Fruit fly (Drosophila melanogaster): ENCODE results near the gene CG14689.

The CG14689 gene

dm6 chr3R:10684284-10684683 is 26.8 kb downstream of the CG14689 start (continued):
- TF ChIP-seq Hr51 (GFP tag; optimal IDR thresholded peaks at IDR 0.05) (peak in 1 of 2 experiments; percentile 83), Jarid2 (GFP tag; optimal IDR thresholded peaks at IDR 0.05) (peak; percentile 13), lov (optimal IDR thresholded peaks at IDR 0.05) (no peak), lov (GFP tag; IDR thresholded peaks at IDR 0.05) (0 out of 3 replicates have a peak, but pooled peaks have one; percentile 40), insv (GFP tag; optimal IDR thresholded peaks at IDR 0.05) (no peak), ro (GFP tag; IDR thresholded peaks at IDR 0.05) (0 out of 2 replicates have a peak, but pooled peaks have one; percentile 16), Sin3A (optimal IDR thresholded peaks at IDR 0.05) (no peak), CG18011 (GFP tag; optimal IDR thresholded peaks at IDR 0.05) (no peak), Hmr (GFP tag; optimal IDR thresholded peaks at IDR 0.05) (peak; percentile 45), nerfin-1 (tag; optimal IDR thresholded peaks at IDR 0.05) (peak; percentile 63), MBD-R2 (GFP tag; IDR thresholded peaks at IDR 0.05) (no peak; the same call in 1 of the 2 replicates), gem (tag; optimal IDR thresholded peaks at IDR 0.05) (peak; percentile 77), CG30403 (GFP tag; optimal IDR thresholded peaks at IDR 0.05) (peak; percentile 68), Vsx1 (GFP tag; optimal IDR thresholded peaks at IDR 0.05) (peak; percentile 13), schlank (tag; optimal IDR thresholded peaks at IDR 0.05) (no peak), Xbp1 (GFP tag; optimal IDR thresholded peaks at IDR 0.05) (peak; percentile 63), CG33213 (GFP tag; optimal IDR thresholded peaks at IDR 0.05) (peak; percentile 2), zfh1 (GFP tag; IDR thresholded peaks at IDR 0.05) (peak; percentile 74), CG13624 (GFP tag; optimal IDR thresholded peaks at IDR 0.05) (peak; percentile 3), stc (GFP tag; IDR thresholded peaks at IDR 0.05) (peak; percentile 86), CG17385 (GFP tag; optimal IDR thresholded peaks at IDR 0.05) (peak; percentile 60), D (optimal IDR thresholded peaks at IDR 0.05) (no peak), D (GFP tag; optimal IDR thresholded peaks at IDR 0.05) (peak; percentile 50), HLH3B (GFP tag; IDR thresholded peaks at IDR 0.05) (peak; percentile 80), Hmx (GFP tag; optimal IDR thresholded peaks at IDR 0.05) (no peak), tio (GFP tag; optimal IDR thresholded peaks at IDR 0.05) (peak; percentile 16), CG12071 (GFP tag; optimal IDR thresholded peaks at IDR 0.05) (peak; percentile 25), phol (tag; optimal IDR thresholded peaks at IDR 0.05) (peak; percentile 80), Kr (GFP tag; optimal IDR thresholded peaks at IDR 0.05) (no peak), tll (GFP tag; optimal IDR thresholded peaks at IDR 0.05) (no peak), salm (tag; optimal IDR thresholded peaks at IDR 0.05) (peak; percentile 51), CG1603 (tag; optimal IDR thresholded peaks at IDR 0.05) (peak; percentile 76), CG9932 (GFP tag; IDR thresholded peaks at IDR 0.05) (peak; percentile 40; the same call in 1 of the 2 replicates), CG6689 (GFP tag; IDR thresholded peaks at IDR 0.05) (peak; percentile 72), Camta (GFP tag; optimal IDR thresholded peaks at IDR 0.05) (peak; percentile 56), CG10543 (GFP tag; optimal IDR thresholded peaks at IDR 0.05) (no peak), ab (GFP tag; optimal IDR thresholded peaks at IDR 0.05) (peak; percentile 28), tgo (GFP tag; IDR thresholded peaks at IDR 0.05) (peak; percentile 70), CG3407 (GFP tag; optimal IDR thresholded peaks at IDR 0.05) (peak; percentile 34), CG2120 (GFP tag; optimal IDR thresholded peaks at IDR 0.05) (peak; percentile 44), CG13123 (GFP tag; optimal IDR thresholded peaks at IDR 0.05) (peak; percentile 10), org-1 (GFP tag; optimal IDR thresholded peaks at IDR 0.05) (peak; percentile 63), HLH54F (GFP tag; optimal IDR thresholded peaks at IDR 0.05) (peak; percentile 32), tin (GFP tag; optimal IDR thresholded peaks at IDR 0.05) (peak; percentile 60), CG6791 (GFP tag; IDR thresholded peaks at IDR 0.05; ENCODE audit: partially characterized antibody) (no peak), peb (GFP tag; IDR thresholded peaks at IDR 0.05) (peak; percentile 46; the same call in 1 of the 2 replicates), CG8359 (GFP tag; optimal IDR thresholded peaks at IDR 0.05; ENCODE audit: borderline replicate concordance) (no peak), hkb (optimal IDR thresholded peaks at IDR 0.05) (no peak), hkb (GFP tag; IDR thresholded peaks at IDR 0.05) (peak; percentile 84), pzg (GFP tag; optimal IDR thresholded peaks at IDR 0.05) (no peak), CG14710 (tag; optimal IDR thresholded peaks at IDR 0.05) (peak; percentile 9)

All from whole organism, embryonic.